Worm (Caenorhabditis elegans) whole organism, young adult: ENCODE data around the gene set-5.

Experiments
- C06A6.2 ChIP-seq: fragments of 200-800 bp; sonication (Bioruptor generic); conservative IDR thresholded peaks from 2 replicates; pipeline ENCODE4 v1.3.6; 2022; ENCODE audit warnings: missing genetic modification characterization, missing compliant biosample characterization
- C17E4.6 ChIP-seq: fragments of 200-800 bp; sonication (Bioruptor generic); IDR thresholded peaks from 2 replicates; pipeline ENCODE4 v1.3.6; 2022; ENCODE audit warnings: missing genetic modification reagents, missing genetic modification characterization, missing compliant biosample characterization
- D2030.7 ChIP-seq: fragments of 200-800 bp; sonication (Bioruptor generic); IDR thresholded peaks from 2 replicates; pipeline ENCODE4 v1.3.6; 2022; ENCODE audit warnings: missing genetic modification reagents, missing genetic modification characterization, missing compliant biosample characterization
- F10E7.11 ChIP-seq: sonication (generic microtip); optimal IDR thresholded peaks from 2 replicates; lab custom pipeline; 2017; ENCODE audit warnings: mild to moderate bottlenecking, missing genetic modification characterization, moderate library complexity, missing compliant biosample characterization
- F49E8.2 ChIP-seq: sonication (generic microtip); optimal IDR thresholded peaks from 3 replicates; lab custom pipeline; 2017; ENCODE audit warnings: missing genetic modification characterization, mild to moderate bottlenecking, missing compliant biosample characterization, antibody characterized with exemption, moderate library complexity; ENCODE audit not compliant: insufficient read depth
- K11D2.4 ChIP-seq: fragments of 200-800 bp; sonication (Bioruptor generic); IDR thresholded peaks from 2 replicates; pipeline ENCODE4 v1.3.6; 2022; ENCODE audit warnings: missing genetic modification reagents, missing genetic modification characterization, missing compliant biosample characterization
- T07F8.4 ChIP-seq: sonication (generic microtip); optimal IDR thresholded peaks from 2 replicates; lab custom pipeline; 2016; ENCODE audit warnings: mild to moderate bottlenecking, missing genetic modification characterization, moderate library complexity, missing compliant biosample characterization
- Y53G8AR.9 ChIP-seq: fragments of 200-800 bp; sonication (Bioruptor generic); conservative IDR thresholded peaks from 2 replicates; pipeline ENCODE4 v1.3.6; 2022; ENCODE audit warnings: missing genetic modification reagents, missing genetic modification characterization, missing compliant biosample characterization
- atf-7 ChIP-seq: sonication (generic microtip); optimal IDR thresholded peaks from 2 replicates; lab custom pipeline; 2017; ENCODE audit warnings: mild to moderate bottlenecking, missing genetic modification characterization, missing compliant biosample characterization
- athp-1 ChIP-seq: sonication (generic microtip); optimal IDR thresholded peaks from 2 replicates; lab custom pipeline; 2017; ENCODE audit warnings: mild to moderate bottlenecking, missing genetic modification characterization, missing compliant biosample characterization
- attf-5 ChIP-seq: fragments of 200-800 bp; sonication (Bioruptor generic); optimal IDR thresholded peaks from 2 replicates; lab custom pipeline; 2018; ENCODE audit warnings: mild to moderate bottlenecking, missing genetic modification characterization, missing compliant biosample characterization
- cebp-1 ChIP-seq, 2 experiments: fragments of 200-800 bp in 1 of 2; sonication (Bioruptor generic) in 1 of 2; sonication (generic microtip) in 1 of 2; IDR thresholded peaks in 1 of 2; optimal IDR thresholded peaks in 1 of 2; 2 replicates each; pipeline versions ENCODE4 v1.3.6 to Lab custom; 2017 to 2022; ENCODE audit warnings: missing compliant biosample characterization in 2 of 2, missing genetic modification characterization in 2 of 2, mild to moderate bottlenecking in 1 of 2, missing genetic modification reagents in 1 of 2, moderate library complexity in 1 of 2
- ceh-27 ChIP-seq: fragments of 200-800 bp; sonication (Bioruptor generic); optimal IDR thresholded peaks from 2 replicates; lab custom pipeline; 2018; ENCODE audit warnings: mild to moderate bottlenecking, missing genetic modification characterization, moderate library complexity, missing compliant biosample characterization
- ceh-40 ChIP-seq: fragments of 200-800 bp; sonication (Bioruptor generic); IDR thresholded peaks from 2 replicates; pipeline ENCODE4 v1.3.6; 2022; ENCODE audit warnings: missing genetic modification characterization, missing compliant biosample characterization
- ceh-79 ChIP-seq: sonication (generic microtip); optimal IDR thresholded peaks from 2 replicates; lab custom pipeline; 2017; ENCODE audit warnings: mild to moderate bottlenecking, missing genetic modification characterization, missing compliant biosample characterization
- chd-7 ChIP-seq: sonication (generic microtip); optimal IDR thresholded peaks from 2 replicates; lab custom pipeline; 2016; ENCODE audit warnings: mild to moderate bottlenecking, missing genetic modification characterization, moderate library complexity, missing compliant biosample characterization
- die-1 ChIP-seq: sonication (generic microtip); optimal IDR thresholded peaks from 2 replicates; lab custom pipeline; 2016; ENCODE audit warnings: missing genotype, mild to moderate bottlenecking, missing genetic modification characterization, missing compliant biosample characterization
- egl-44 ChIP-seq: fragments of 200-800 bp; sonication (Bioruptor generic); IDR thresholded peaks from 2 replicates; pipeline ENCODE4 v1.3.6; 2022; ENCODE audit warnings: missing genetic modification reagents, missing genetic modification characterization, missing compliant biosample characterization
- egrh-3 ChIP-seq: fragments of 200-800 bp; sonication (Bioruptor generic); IDR thresholded peaks from 2 replicates; pipeline ENCODE4 v1.3.6; 2022; ENCODE audit warnings: missing genetic modification reagents, missing genetic modification characterization, missing compliant biosample characterization
- ekl-4 ChIP-seq: fragments of 200-800 bp; sonication (Bioruptor generic); IDR thresholded peaks from 2 replicates; pipeline ENCODE4 v1.3.6; 2022; ENCODE audit warnings: missing genetic modification reagents, missing genetic modification characterization, missing compliant biosample characterization
- gei-17 ChIP-seq: fragments of 200-800 bp; sonication (Bioruptor generic); optimal IDR thresholded peaks from 2 replicates; lab custom pipeline; 2018; ENCODE audit warnings: mild to moderate bottlenecking, missing genetic modification characterization, missing compliant biosample characterization
- hlh-12 ChIP-seq: sonication (generic microtip); optimal IDR thresholded peaks from 2 replicates; lab custom pipeline; 2016; ENCODE audit warnings: missing genetic modification characterization, missing compliant biosample characterization
- hmg-1.2 ChIP-seq: fragments of 200-800 bp; sonication (Bioruptor generic); IDR thresholded peaks from 2 replicates; pipeline ENCODE4 v1.3.6; 2022; ENCODE audit warnings: missing genetic modification reagents, missing genetic modification characterization, missing compliant biosample characterization
- lin-35 ChIP-seq, 3 experiments: fragments of 150-350 bp in 2 of 3; sonication (generic microtip) in 1 of 3; optimal IDR thresholded peaks; 2 replicates each; lab custom pipeline; 2014 to 2018; ENCODE audit warnings: missing biosample characterization in 3 of 3, missing genetic modification characterization in 3 of 3, missing genetic modification reagents in 3 of 3
- lin-40 ChIP-seq: sonication (generic microtip); optimal IDR thresholded peaks from 2 replicates; lab custom pipeline; 2016; ENCODE audit warnings: missing genetic modification characterization, mild to moderate bottlenecking, missing compliant biosample characterization, missing genotype, missing genetic modification reagents
- lin-54 ChIP-seq: fragments of 200-800 bp; sonication (Bioruptor generic); optimal IDR thresholded peaks from 2 replicates; lab custom pipeline; 2018; ENCODE audit warnings: mild to moderate bottlenecking, missing genetic modification characterization, missing compliant biosample characterization
- lsl-1 ChIP-seq: fragments of 200-800 bp; sonication (Bioruptor generic); optimal IDR thresholded peaks from 2 replicates; lab custom pipeline; 2018; ENCODE audit warnings: mild to moderate bottlenecking, missing genetic modification characterization, moderate library complexity, missing compliant biosample characterization
- madf-10 ChIP-seq: sonication (generic microtip); optimal IDR thresholded peaks from 2 replicates; lab custom pipeline; 2016; ENCODE audit warnings: mild to moderate bottlenecking, missing genetic modification characterization, missing compliant biosample characterization
- mcd-1 ChIP-seq: fragments of 200-800 bp; sonication (Bioruptor generic); IDR thresholded peaks from 2 replicates; pipeline ENCODE4 v1.3.6; 2022; ENCODE audit warnings: missing genetic modification reagents, missing genetic modification characterization, missing compliant biosample characterization
- mel-28 ChIP-seq: sonication (generic microtip); optimal IDR thresholded peaks from 2 replicates; lab custom pipeline; 2016; ENCODE audit warnings: borderline replicate concordance, mild to moderate bottlenecking, missing genetic modification characterization, missing compliant biosample characterization
- nfya-2 ChIP-seq: fragments of 200-800 bp; sonication (Bioruptor generic); IDR thresholded peaks from 2 replicates; pipeline ENCODE4 v1.3.6; 2022; ENCODE audit warnings: missing genetic modification reagents, missing genetic modification characterization, missing compliant biosample characterization
- nhr-179 ChIP-seq: sonication (generic microtip); optimal IDR thresholded peaks from 2 replicates; lab custom pipeline; 2016; ENCODE audit warnings: mild to moderate bottlenecking, missing genetic modification characterization, missing compliant biosample characterization
- nhr-80 ChIP-seq: sonication (generic microtip); optimal IDR thresholded peaks from 2 replicates; lab custom pipeline; 2016; ENCODE audit warnings: missing genetic modification characterization, missing compliant biosample characterization
- pbrm-1 ChIP-seq: fragments of 200-800 bp; sonication (Bioruptor generic); IDR thresholded peaks from 2 replicates; pipeline ENCODE4 v1.3.6; 2022; ENCODE audit warnings: missing genetic modification reagents, missing genetic modification characterization, missing compliant biosample characterization
- rcor-1 ChIP-seq: fragments of 200-800 bp; sonication (Bioruptor generic); IDR thresholded peaks from 2 replicates; pipeline ENCODE4 v1.3.6; 2022; ENCODE audit warnings: missing genetic modification reagents, missing genetic modification characterization, missing compliant biosample characterization
- repo-1 ChIP-seq: sonication (generic microtip); optimal IDR thresholded peaks from 2 replicates; lab custom pipeline; 2017; ENCODE audit warnings: mild to moderate bottlenecking, missing genetic modification characterization, missing compliant biosample characterization
- rpc-1 ChIP-seq, 2 experiments: fragments of 150-350 bp in 1 of 2; sonication (generic microtip) in 1 of 2; optimal IDR thresholded peaks; 2 replicates each; lab custom pipeline; 2014 to 2018; ENCODE audit warnings: missing biosample characterization in 1 of 2, missing genetic modification characterization in 1 of 2, missing genetic modification reagents in 1 of 2, missing genotype in 1 of 2
- sdz-38 ChIP-seq: sonication (generic microtip); optimal IDR thresholded peaks from 2 replicates; lab custom pipeline; 2016; ENCODE audit warnings: missing genotype, missing genetic modification characterization, missing compliant biosample characterization
- snpc-1.1 ChIP-seq: sonication (generic microtip); optimal IDR thresholded peaks from 2 replicates; lab custom pipeline; 2017; ENCODE audit warnings: missing genetic modification characterization, mild to moderate bottlenecking, missing compliant biosample characterization, antibody characterized with exemption, moderate library complexity, missing genotype, missing genetic modification reagents; ENCODE audit not compliant: insufficient read depth
- snpc-3.4 ChIP-seq: sonication (generic microtip); optimal IDR thresholded peaks from 2 replicates; lab custom pipeline; 2017; ENCODE audit warnings: missing genetic modification characterization, mild to moderate bottlenecking, missing compliant biosample characterization, antibody characterized with exemption, moderate library complexity, missing genotype, missing genetic modification reagents
- sptf-2 ChIP-seq: fragments of 200-800 bp; sonication (Bioruptor generic); optimal IDR thresholded peaks from 2 replicates; lab custom pipeline; 2018; ENCODE audit warnings: mild to moderate bottlenecking, missing genetic modification characterization, missing compliant biosample characterization
- unc-130 ChIP-seq: sonication (generic microtip); optimal IDR thresholded peaks from 2 replicates; lab custom pipeline; 2016; ENCODE audit warnings: missing genetic modification reagents, missing genetic modification characterization, missing compliant biosample characterization
- xnd-1 ChIP-seq: sonication (generic microtip); optimal IDR thresholded peaks from 2 replicates; lab custom pipeline; 2016; ENCODE audit warnings: missing genotype, missing genetic modification reagents, missing genetic modification characterization, missing compliant biosample characterization
- zfh-2 ChIP-seq: fragments of 200-800 bp; sonication (Bioruptor generic); conservative IDR thresholded peaks from 2 replicates; pipeline ENCODE4 v1.3.6; 2022; ENCODE audit warnings: missing genetic modification reagents, missing genetic modification characterization, missing compliant biosample characterization
- zim-3 ChIP-seq: sonication (generic microtip); optimal IDR thresholded peaks from 2 replicates; lab custom pipeline; 2017; ENCODE audit warnings: mild to moderate bottlenecking, missing genetic modification characterization, moderate library complexity, missing compliant biosample characterization
- ztf-28 ChIP-seq: fragments of 200-800 bp; sonication (Bioruptor generic); IDR thresholded peaks from 2 replicates; pipeline ENCODE4 v1.3.6; 2022; ENCODE audit warnings: missing genetic modification reagents, missing genetic modification characterization, missing compliant biosample characterization

The set-5 gene

DNA sequence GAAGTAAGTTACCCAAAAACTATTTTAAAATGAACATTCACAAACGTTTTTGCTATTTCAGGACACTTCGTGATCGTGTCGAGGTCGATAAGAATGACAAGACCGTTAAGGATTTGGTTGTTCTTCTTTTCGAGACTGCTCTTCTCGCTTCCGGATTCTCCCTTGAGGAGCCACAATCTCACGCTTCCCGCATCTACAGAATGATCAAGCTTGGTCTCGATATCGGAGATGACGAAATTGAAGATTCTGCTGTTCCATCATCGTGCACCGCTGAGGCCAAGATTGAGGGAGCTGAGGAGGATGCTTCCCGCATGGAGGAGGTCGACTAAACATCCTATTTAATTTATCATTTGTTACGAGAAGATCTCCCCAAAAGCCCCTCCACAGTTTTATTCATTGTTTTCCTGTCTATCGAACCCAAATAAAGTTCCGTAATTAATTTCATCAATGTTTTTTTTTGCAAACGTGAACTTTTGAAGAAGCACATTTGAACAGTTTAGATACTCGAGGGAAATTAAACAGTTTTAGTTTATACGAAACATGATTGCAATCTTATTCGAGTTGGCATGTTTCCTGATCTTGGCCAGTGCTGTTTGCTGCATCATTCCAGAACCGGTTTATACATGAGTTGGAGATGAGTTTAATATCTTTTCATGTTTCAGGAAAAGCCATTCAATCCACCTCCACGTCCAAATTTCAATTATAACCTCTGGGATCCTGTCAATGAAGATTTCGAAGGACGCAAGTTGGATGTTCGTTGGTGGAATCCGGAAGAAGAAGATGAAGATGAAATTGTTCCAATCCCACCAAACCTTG, 10.5 kb upstream of the set-5 start, which contains the start of gene C47E8.11 (continued):
- TF ChIP-seq hlh-12 (tag; lab: Kevin White, UChicago): no peak
- peak; percentile 88 for TF ChIP-seq snpc-3.4
- TF ChIP-seq nhr-80: peak; percentile 32
- peak; percentile 48; the same call in 1 of the 2 replicates for TF ChIP-seq C06A6.2
- TF ChIP-seq K11D2.4 (GFP tag; lab: Robert Waterston, UW): no peak
- TF ChIP-seq pbrm-1 (GFP tag; lab: Robert Waterston, UW): peak; percentile 85
- no peak for TF ChIP-seq C17E4.6 (GFP tag; lab: Robert Waterston, UW)
- TF ChIP-seq lin-40 (tag; lab: Kevin White, UChicago): peak; percentile 52
- TF ChIP-seq hmg-1.2 (GFP tag; lab: Robert Waterston, UW): peak; percentile 36; the same call in 1 of the 2 replicates
- TF ChIP-seq egrh-3 (GFP tag; lab: Robert Waterston, UW): no peak
- TF ChIP-seq atf-7: peak; percentile 34
- no peak for TF ChIP-seq mel-28 (tag; lab: Kevin White, UChicago)
- peak; percentile 40 for TF ChIP-seq die-1
- TF ChIP-seq T07F8.4 (tag; lab: Kevin White, UChicago): peak; percentile 7
- no peak for TF ChIP-seq chd-7 (tag; lab: Kevin White, UChicago)
- TF ChIP-seq rpc-1 (optimal IDR thresholded peaks at IDR 0.05; lab: Kevin White, UChicago): no peak
- TF ChIP-seq rpc-1 (tag; optimal IDR thresholded peaks at IDR 0.05; lab: Kevin White, UChicago): no peak
- peak; percentile 51 for TF ChIP-seq zfh-2
- TF ChIP-seq madf-10 (tag; lab: Kevin White, UChicago): peak; percentile 60
- no peak for TF ChIP-seq nhr-179
- peak; percentile 84; the same call in 1 of the 2 replicates for TF ChIP-seq nfya-2
- TF ChIP-seq gei-17: peak; percentile 42
- peak; percentile 46 for TF ChIP-seq unc-130 (GFP tag; lab: Kevin White, UChicago)
- peak; percentile 85 for TF ChIP-seq F10E7.11 (tag; lab: Kevin White, UChicago)
- no peak for TF ChIP-seq sdz-38 (tag; lab: Kevin White, UChicago)
- TF ChIP-seq lin-35 (GFP tag; optimal IDR thresholded peaks at IDR 0.05; lab: Kevin White, UChicago): peak in 1 of 3 experiments; percentile 62
- peak; percentile 23 for TF ChIP-seq xnd-1
- TF ChIP-seq mcd-1 (GFP tag; lab: Robert Waterston, UW): peak; percentile 66
- TF ChIP-seq athp-1: peak; percentile 41
- TF ChIP-seq zim-3: peak; percentile 50
- TF ChIP-seq attf-5 (GFP tag; lab: Kevin White, UChicago): peak; percentile 26
- TF ChIP-seq cebp-1 (GFP tag; IDR thresholded peaks at IDR 0.05; lab: Robert Waterston, UW): no peak
- TF ChIP-seq cebp-1 (tag; optimal IDR thresholded peaks at IDR 0.05; lab: Kevin White, UChicago): peak; percentile 69
- peak; percentile 68 for TF ChIP-seq Y53G8AR.9 (GFP tag; lab: Robert Waterston, UW)
- TF ChIP-seq sptf-2 (GFP tag; lab: Kevin White, UChicago): peak; percentile 16
- TF ChIP-seq ztf-28 (GFP tag; lab: Robert Waterston, UW): no peak
- TF ChIP-seq ekl-4: peak; percentile 77; the same call in 1 of the 2 replicates
- peak; percentile 30 for TF ChIP-seq rcor-1
- TF ChIP-seq ceh-27 (GFP tag; lab: Kevin White, UChicago): no peak
- TF ChIP-seq D2030.7 (GFP tag; lab: Robert Waterston, UW): peak; percentile 39; the same call in 1 of the 2 replicates
- TF ChIP-seq F49E8.2 (tag; lab: Kevin White, UChicago): peak; percentile 94
- peak; percentile 80 for TF ChIP-seq repo-1 (tag; lab: Kevin White, UChicago)
- peak; percentile 52 for TF ChIP-seq lsl-1 (GFP tag; lab: Kevin White, UChicago)
- TF ChIP-seq lin-54 (GFP tag; lab: Kevin White, UChicago): peak; percentile 64
- TF ChIP-seq egl-44 (GFP tag; lab: Robert Waterston, UW): no peak
- TF ChIP-seq ceh-79: peak; percentile 80
- no peak for TF ChIP-seq ceh-40
- no peak for TF ChIP-seq snpc-1.1 (tag; lab: Kevin White, UChicago)
